Fruit fly (Drosophila melanogaster): ENCODE results near the gene Psf3.

DNA sequence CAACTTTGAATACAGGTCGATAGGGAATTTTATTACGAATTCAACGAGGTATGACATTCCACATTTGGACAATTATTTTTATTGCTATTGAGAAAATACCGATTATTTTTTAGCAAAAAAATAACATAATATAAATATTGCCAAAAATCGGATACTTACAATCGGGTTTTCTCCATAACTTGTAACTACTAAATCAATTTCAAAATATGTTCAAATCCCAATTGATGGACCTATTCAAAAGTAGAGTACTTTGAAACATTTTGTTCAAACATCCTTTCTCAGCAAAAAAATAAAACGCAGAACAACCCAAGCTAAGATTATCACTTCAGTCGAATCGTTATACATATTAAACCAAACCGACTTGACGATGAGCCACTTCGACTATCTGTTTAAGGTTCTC lies 31.5 kb upstream of the Psf3 start, which contains the start of gene RabX2:
- TF ChIP-seq EcR (GFP tag; optimal IDR thresholded peaks at IDR 0.05) (no peak), pan (optimal IDR thresholded peaks at IDR 0.05) (no peak), psq (optimal IDR thresholded peaks at IDR 0.05) (no peak), usp (GFP tag; optimal IDR thresholded peaks at IDR 0.05) (no peak)

Measured in whole organism.